Fruit fly (Drosophila melanogaster) whole organism, prepupa: ENCODE results near the gene CG32576.
A peak's percentile ranks its signal among the peaks of the same experiment; 100 is the strongest.

Experiments
- Blimp-1 ChIP-seq: fragments of 200-800 bp; sonication (Bioruptor generic); optimal IDR thresholded peaks from 3 replicates; lab custom pipeline; 2017; ENCODE audit warnings: missing biosample characterization, missing genetic modification characterization, mild to moderate bottlenecking, moderate library complexity, missing genetic modification reagents
- CG10631 ChIP-seq: fragments of 200-800 bp; sonication (Bioruptor generic); optimal IDR thresholded peaks from 2 replicates; lab custom pipeline; 2016; ENCODE audit warnings: missing biosample characterization, missing genetic modification characterization
- CG10669 ChIP-seq: fragments of 200-800 bp; sonication (Bioruptor generic); optimal IDR thresholded peaks from 3 replicates; lab custom pipeline; 2018; ENCODE audit warnings: missing biosample characterization, mild to moderate bottlenecking, missing genetic modification characterization, moderate library complexity
- CG11294 ChIP-seq: fragments of 200-800 bp; sonication (Bioruptor generic); IDR thresholded peaks from 2 replicates; pipeline ENCODE4 v1.3.6; 2022; ENCODE audit warnings: missing biosample characterization, missing genetic modification characterization
- CG11762 ChIP-seq: fragments of 200-800 bp; sonication (Bioruptor generic); optimal IDR thresholded peaks from 3 replicates; lab custom pipeline; 2016; ENCODE audit warnings: missing biosample characterization, missing genetic modification characterization; ENCODE audit not compliant: insufficient read depth
- CG11902 ChIP-seq: fragments of 200-800 bp; sonication (Bioruptor generic); optimal IDR thresholded peaks from 3 replicates; lab custom pipeline; 2016; ENCODE audit warnings: missing biosample characterization, missing genetic modification characterization
- CG16779 ChIP-seq: fragments of 200-800 bp; sonication (Bioruptor generic); optimal IDR thresholded peaks from 3 replicates; lab custom pipeline; 2017; ENCODE audit warnings: missing biosample characterization, mild to moderate bottlenecking, missing genetic modification characterization
- CG3032 ChIP-seq: fragments of 200-800 bp; optimal IDR thresholded peaks from 2 replicates; lab custom pipeline; 2019; ENCODE audit warnings: missing biosample characterization, mild to moderate bottlenecking, missing genetic modification characterization, moderate library complexity
- CG31627 ChIP-seq: fragments of 200-800 bp; sonication (Bioruptor generic); optimal IDR thresholded peaks from 3 replicates; lab custom pipeline; 2016; ENCODE audit warnings: missing biosample characterization, missing genetic modification characterization
- CG32006 ChIP-seq: fragments of 200-800 bp; sonication (Bioruptor generic); optimal IDR thresholded peaks from 3 replicates; lab custom pipeline; 2017; ENCODE audit warnings: missing biosample characterization, mild to moderate bottlenecking, missing genetic modification characterization
- CG34406 ChIP-seq: fragments of 200-800 bp; sonication (Bioruptor generic); optimal IDR thresholded peaks from 3 replicates; lab custom pipeline; 2016; ENCODE audit warnings: missing biosample characterization, missing genetic modification characterization
- CG6163 ChIP-seq: fragments of 200-800 bp; sonication (Bioruptor generic); IDR thresholded peaks from 3 replicates; pipeline ENCODE4 v1.3.6; 2022; ENCODE audit warnings: missing biosample characterization, missing genetic modification characterization
- CG6792 ChIP-seq: fragments of 200-800 bp; sonication (Bioruptor generic); optimal IDR thresholded peaks from 3 replicates; lab custom pipeline; 2016; ENCODE audit warnings: missing biosample characterization, missing genetic modification characterization
- CG6854 ChIP-seq: fragments of 200-800 bp; sonication (Bioruptor generic); optimal IDR thresholded peaks from 2 replicates; lab custom pipeline; 2017; ENCODE audit warnings: missing biosample characterization, mild to moderate bottlenecking, missing genetic modification characterization
- CG7368 ChIP-seq: fragments of 200-800 bp; sonication (Bioruptor generic); optimal IDR thresholded peaks from 3 replicates; lab custom pipeline; 2016; ENCODE audit warnings: missing biosample characterization, missing genetic modification characterization
- CG8319 ChIP-seq: fragments of 200-800 bp; sonication (Bioruptor generic); optimal IDR thresholded peaks from 3 replicates; lab custom pipeline; 2016; ENCODE audit warnings: missing biosample characterization, missing genetic modification characterization
- Eip75B ChIP-seq: fragments of 200-800 bp; sonication (Bioruptor generic); optimal IDR thresholded peaks from 3 replicates; lab custom pipeline; 2016; ENCODE audit warnings: missing biosample characterization, missing genetic modification characterization
- Eip78C ChIP-seq: fragments of 200-800 bp; sonication (Bioruptor generic); peaks from one replicate; lab custom pipeline; 2016; ENCODE audit warnings: missing biosample characterization, missing genetic modification characterization
- Gug ChIP-seq: fragments of 200-800 bp; sonication (Bioruptor generic); IDR thresholded peaks from 2 replicates; pipeline ENCODE4 v1.3.6; 2022; ENCODE audit warnings: missing biosample characterization, missing genetic modification characterization
- Hr38 ChIP-seq: sonication (Bioruptor generic); optimal IDR thresholded peaks from 2 replicates; lab custom pipeline; 2016; ENCODE audit warnings: missing biosample characterization, missing genetic modification characterization
- Hr4 ChIP-seq: fragments of 200-800 bp; sonication (Bioruptor generic); optimal IDR thresholded peaks from 3 replicates; lab custom pipeline; 2016; ENCODE audit warnings: missing biosample characterization, missing genetic modification characterization
- Met ChIP-seq: fragments of 200-800 bp; sonication (Bioruptor generic); optimal IDR thresholded peaks from 3 replicates; lab custom pipeline; 2016; ENCODE audit warnings: missing biosample characterization, missing genetic modification characterization
- Smox ChIP-seq: fragments of 200-800 bp; sonication (Bioruptor generic); optimal IDR thresholded peaks from 3 replicates; lab custom pipeline; 2016; ENCODE audit warnings: missing biosample characterization, missing genetic modification characterization
- Sox102F ChIP-seq: fragments of 200-800 bp; sonication (Bioruptor generic); optimal IDR thresholded peaks from 2 replicates; lab custom pipeline; 2016; ENCODE audit warnings: missing biosample characterization, mild to moderate bottlenecking, missing genetic modification characterization
- Sox14 ChIP-seq: fragments of 200-800 bp; sonication (Bioruptor generic); optimal IDR thresholded peaks from 3 replicates; lab custom pipeline; 2016; ENCODE audit warnings: missing biosample characterization, missing genetic modification characterization
- Sox15 ChIP-seq: fragments of 200-800 bp; sonication (Bioruptor generic); optimal IDR thresholded peaks from 3 replicates; lab custom pipeline; 2016; ENCODE audit warnings: missing biosample characterization, missing genetic modification characterization
- achi ChIP-seq: fragments of 200-800 bp; sonication (Bioruptor generic); optimal IDR thresholded peaks from 3 replicates; lab custom pipeline; 2016; ENCODE audit warnings: missing biosample characterization, missing genetic modification characterization
- acj6 ChIP-seq: fragments of 200-800 bp; sonication (Bioruptor generic); optimal IDR thresholded peaks from 3 replicates; lab custom pipeline; 2016; ENCODE audit warnings: missing biosample characterization, missing genetic modification characterization
- cyc ChIP-seq: fragments of 200-800 bp; sonication (Bioruptor generic); optimal IDR thresholded peaks from 3 replicates; lab custom pipeline; 2016; ENCODE audit warnings: missing biosample characterization, missing genetic modification characterization
- dac ChIP-seq: fragments of 200-800 bp; sonication (Bioruptor generic); optimal IDR thresholded peaks from 2 replicates; lab custom pipeline; 2017; ENCODE audit warnings: missing biosample characterization, mild to moderate bottlenecking, missing genetic modification characterization
- dsx ChIP-seq: fragments of 200-800 bp; optimal IDR thresholded peaks from 3 replicates; lab custom pipeline; 2019; ENCODE audit warnings: missing biosample characterization, mild to moderate bottlenecking, missing genetic modification characterization, moderate library complexity; ENCODE audit not compliant: poor library complexity, severe bottlenecking
- esn ChIP-seq: fragments of 200-800 bp; sonication (Bioruptor generic); optimal IDR thresholded peaks from 2 replicates; lab custom pipeline; 2016; ENCODE audit warnings: missing biosample characterization, mild to moderate bottlenecking, missing genetic modification characterization, moderate library complexity
- fkh ChIP-seq: fragments of 200-800 bp; sonication (Bioruptor generic); optimal IDR thresholded peaks from 3 replicates; lab custom pipeline; 2017; ENCODE audit warnings: missing biosample characterization, mild to moderate bottlenecking, missing genetic modification characterization, moderate library complexity
- lz ChIP-seq: fragments of 200-800 bp; sonication (Bioruptor generic); optimal IDR thresholded peaks from 3 replicates; lab custom pipeline; 2016; ENCODE audit warnings: missing biosample characterization, missing genetic modification characterization
- net ChIP-seq: fragments of 200-800 bp; sonication (Bioruptor generic); optimal IDR thresholded peaks from 3 replicates; lab custom pipeline; 2016; ENCODE audit warnings: missing biosample characterization, missing genetic modification characterization
- pdm3 ChIP-seq: fragments of 200-800 bp; sonication (Bioruptor generic); optimal IDR thresholded peaks from 3 replicates; lab custom pipeline; 2016; ENCODE audit warnings: missing biosample characterization, missing genetic modification characterization
- spab ChIP-seq: fragments of 200-800 bp; sonication (Bioruptor generic); optimal IDR thresholded peaks from 2 replicates; lab custom pipeline; 2017; ENCODE audit warnings: missing biosample characterization, mild to moderate bottlenecking, missing genetic modification characterization, missing genetic modification reagents
- ss ChIP-seq, 2 experiments: fragments of 200-800 bp; sonication (Bioruptor generic); optimal IDR thresholded peaks; 2 replicates in 1 of 2; 3 replicates in 1 of 2; lab custom pipeline; 2017 to 2018; ENCODE audit warnings: mild to moderate bottlenecking in 2 of 2, missing biosample characterization in 2 of 2, missing genetic modification characterization in 2 of 2, moderate library complexity in 1 of 2
- svp ChIP-seq: fragments of 200-800 bp; sonication (Bioruptor generic); peaks from one replicate; lab custom pipeline; 2016; ENCODE audit warnings: missing biosample characterization, missing genetic modification characterization
- topi ChIP-seq: fragments of 200-800 bp; sonication (Bioruptor generic); optimal IDR thresholded peaks from 3 replicates; lab custom pipeline; 2016; ENCODE audit warnings: missing biosample characterization, missing genetic modification characterization
- vri ChIP-seq: fragments of 200-800 bp; sonication (Bioruptor generic); optimal IDR thresholded peaks from 3 replicates; lab custom pipeline; 2016; ENCODE audit warnings: missing biosample characterization, mild to moderate bottlenecking, missing genetic modification characterization

CG32576 gene

dm6 chrX:16308310-16308918 lies 20.1 kb upstream of the CG32576 start, which contains the start of gene Had1:
Gene Had1, minus strand, starts transcription at chrX:16308667.
- TF ChIP-seq dac (GFP tag; lab: Kevin White, UChicago): no peak
- TF ChIP-seq Eip78C: peak; percentile 8
- no peak for TF ChIP-seq CG11762 (GFP tag; lab: Kevin White, UChicago)
- peak; percentile 81 for TF ChIP-seq svp (GFP tag; lab: Kevin White, UChicago)

dm6 chrX:16303636-16304035 lies 15.3 kb upstream of the CG32576 start, which contains the start of gene CG3679:
Gene CG3679, plus strand, starts transcription at chrX:16303870.
- peak; percentile 7 for TF ChIP-seq CG3032
- TF ChIP-seq Hr38 (GFP tag; lab: Kevin White, UChicago): no peak

DNA sequence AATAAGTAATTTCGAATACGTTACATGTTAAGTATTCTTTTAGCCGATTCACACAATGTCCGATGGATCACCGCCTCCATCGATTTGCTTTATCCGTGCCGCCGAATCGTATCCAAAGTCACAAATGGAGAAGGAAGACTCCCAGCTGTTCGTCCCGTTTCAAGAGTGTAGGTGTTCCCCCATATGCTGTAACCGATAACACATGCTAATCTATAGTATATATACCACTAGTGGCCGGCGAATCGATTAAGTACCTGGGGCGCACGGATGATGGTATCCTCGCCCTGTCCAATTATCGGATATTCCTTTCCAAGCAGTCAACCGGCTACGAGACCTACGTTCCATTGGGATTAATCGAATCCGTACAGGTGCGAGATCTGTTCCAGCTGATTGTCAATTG lies 9.3 kb upstream of the CG32576 start, which contains the start of gene ERp44:
Gene ERp44, minus strand, starts transcription at position 101 of the 400 bp plus-strand sequence.
- TF ChIP-seq Eip75B: no peak
- TF ChIP-seq Sox15 (GFP tag; lab: Kevin White, UChicago): no peak
- TF ChIP-seq CG34406 (GFP tag; lab: Kevin White, UChicago): no peak
- no peak for TF ChIP-seq cyc (GFP tag; lab: Kevin White, UChicago)
- no peak for TF ChIP-seq fkh (GFP tag; lab: Kevin White, UChicago)
- TF ChIP-seq CG10631 (GFP tag; lab: Kevin White, UChicago): no peak
- TF ChIP-seq Sox102F: no peak
- no peak for TF ChIP-seq CG11294 (GFP tag; lab: Robert Waterston, UW)
- no peak for TF ChIP-seq Met (GFP tag; lab: Kevin White, UChicago)
- no peak for TF ChIP-seq svp (GFP tag; lab: Kevin White, UChicago)
- no peak for TF ChIP-seq lz (GFP tag; lab: Kevin White, UChicago)

DNA sequence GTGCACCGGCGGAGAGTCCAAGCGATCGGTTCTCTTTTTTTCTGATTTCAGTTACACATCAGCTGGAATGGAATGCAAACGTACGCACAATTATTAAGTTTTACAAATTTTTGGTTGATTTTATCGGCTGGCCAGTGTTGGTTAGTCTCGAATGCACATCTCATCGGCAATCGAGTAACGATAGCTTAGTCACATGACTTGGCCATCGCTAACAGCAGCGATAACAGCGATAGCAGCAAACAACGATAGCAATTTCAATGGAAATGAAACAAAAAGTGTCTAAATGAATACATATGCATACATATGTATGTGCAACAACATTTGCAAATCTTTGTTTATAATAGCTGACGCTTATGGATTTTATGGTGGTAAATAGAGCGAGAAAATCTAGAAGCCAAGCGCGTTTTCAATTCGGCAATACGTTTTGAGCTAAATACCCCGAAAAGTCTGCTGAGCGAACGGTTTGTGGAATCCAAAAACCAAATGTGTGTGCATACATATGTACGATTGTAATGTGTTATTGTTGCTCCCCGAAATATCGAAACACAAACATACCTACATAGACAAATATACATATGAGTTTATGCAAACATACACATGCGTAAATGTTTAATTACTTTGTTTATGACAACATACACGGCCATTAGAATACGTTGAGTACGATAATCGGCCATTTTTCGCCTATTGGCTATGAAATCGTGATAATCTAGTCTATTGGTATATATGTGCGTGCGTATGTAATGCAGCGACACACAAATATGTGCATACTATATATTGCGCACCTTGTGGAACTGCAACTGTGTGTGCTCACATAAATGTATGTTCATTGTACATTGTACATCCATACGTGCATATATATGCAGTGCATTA lies 8.3 kb upstream of the CG32576 start, which contains the start of gene CG3632:
Gene CG3632, plus strand, starts transcription at position 249 of the 870 bp plus-strand sequence.
- TF ChIP-seq vri (GFP tag; lab: Kevin White, UChicago) (peak; percentile 6), Gug (no peak), lz (GFP tag; lab: Kevin White, UChicago) (peak; percentile 36), pdm3 (GFP tag; lab: Kevin White, UChicago) (no peak), CG11762 (GFP tag; lab: Kevin White, UChicago) (no peak), CG8319 (GFP tag; lab: Kevin White, UChicago) (no peak), dsx (GFP tag; lab: Kevin White, UChicago) (no peak), CG31627 (GFP tag; lab: Kevin White, UChicago) (peak; percentile 40), Sox14 (GFP tag; lab: Kevin White, UChicago) (peak; percentile 57), fkh (GFP tag; lab: Kevin White, UChicago) (peak; percentile 41), achi (GFP tag; lab: Kevin White, UChicago) (no peak), esn (GFP tag; lab: Kevin White, UChicago) (peak; percentile 62), CG10669 (GFP tag; lab: Kevin White, UChicago) (no peak), dac (GFP tag; lab: Kevin White, UChicago) (no peak), CG7368 (no peak), CG6854 (GFP tag; lab: Kevin White, UChicago) (no peak), CG16779 (tag; lab: Kevin White, UChicago) (no peak), CG11902 (GFP tag; lab: Kevin White, UChicago) (no peak), topi (GFP tag; lab: Kevin White, UChicago) (peak; percentile 51), CG32006 (no peak), Smox (GFP tag; lab: Kevin White, UChicago) (no peak), ss (GFP tag; optimal IDR thresholded peaks at IDR 0.05; lab: Kevin White, UChicago) (no peak), acj6 (no peak), net (GFP tag; lab: Kevin White, UChicago) (no peak), CG6163 (GFP tag; lab: Robert Waterston, UW) (no peak; the same call in 2 of the 3 replicates), Met (GFP tag; lab: Kevin White, UChicago) (no peak), Sox102F (no peak), svp (GFP tag; lab: Kevin White, UChicago) (no peak), CG6792 (no peak), CG11294 (GFP tag; lab: Robert Waterston, UW) (no peak), Hr4 (GFP tag; lab: Kevin White, UChicago) (no peak), CG3032 (peak; percentile 11), Blimp-1 (GFP tag; lab: Kevin White, UChicago) (peak; percentile 36), spab (GFP tag; lab: Kevin White, UChicago) (no peak), Hr38 (GFP tag; lab: Kevin White, UChicago) (no peak), Eip78C (peak; percentile 37), cyc (GFP tag; lab: Kevin White, UChicago) (peak; percentile 30)
